Worm (Caenorhabditis elegans) whole organism, early embryonic: Measurements from ENCODE around the gene clec-183.

Experiments used
- aly-1 ChIP-seq: sonication (generic microtip); optimal IDR thresholded peaks from 2 replicates; lab custom pipeline; 2016; ENCODE audit warnings: missing genetic modification characterization, missing compliant biosample characterization
- ama-1 ChIP-seq: fragments of 150-350 bp; optimal IDR thresholded peaks from 2 replicates; lab custom pipeline; 2014
- ceh-13 ChIP-seq: fragments of 200-800 bp; sonication (Bioruptor generic); optimal IDR thresholded peaks from 2 replicates; lab custom pipeline; 2018; ENCODE audit warnings: mild to moderate bottlenecking, missing genetic modification characterization, missing compliant biosample characterization
- ceh-36 ChIP-seq: sonication (generic microtip); optimal IDR thresholded peaks from 2 replicates; lab custom pipeline; 2016; ENCODE audit warnings: missing genetic modification characterization, inconsistent platforms, missing compliant biosample characterization
- ets-7 ChIP-seq: sonication (generic microtip); optimal IDR thresholded peaks from 2 replicates; lab custom pipeline; 2016; ENCODE audit warnings: missing genotype, missing genetic modification characterization, missing compliant biosample characterization
- flt-1 ChIP-seq: fragments of 200-800 bp; sonication (Bioruptor generic); IDR thresholded peaks from 2 replicates; pipeline ENCODE4 v1.3.6; 2022; ENCODE audit warnings: missing genetic modification characterization, missing compliant biosample characterization
- hmg-4 ChIP-seq: fragments of 200-800 bp; sonication (Bioruptor generic); optimal IDR thresholded peaks from 2 replicates; lab custom pipeline; 2018; ENCODE audit warnings: mild to moderate bottlenecking, missing genetic modification characterization, missing compliant biosample characterization
- pes-1 ChIP-seq: fragments of 200-800 bp; sonication (Bioruptor generic); IDR thresholded peaks from 2 replicates; pipeline ENCODE4 v1.3.6; 2022; ENCODE audit warnings: missing genetic modification reagents, missing genetic modification characterization, missing compliant biosample characterization
- sea-1 ChIP-seq: fragments of 200-800 bp; sonication (Bioruptor generic); conservative IDR thresholded peaks from 2 replicates; pipeline ENCODE4 v1.3.6; 2022; ENCODE audit warnings: missing genetic modification characterization, missing compliant biosample characterization
- tbx-11 ChIP-seq: fragments of 200-800 bp; sonication (Bioruptor generic); IDR thresholded peaks from 2 replicates; pipeline ENCODE4 v1.3.6; 2022; ENCODE audit warnings: missing genetic modification characterization, missing compliant biosample characterization
- tbx-37 ChIP-seq: fragments of 200-800 bp; sonication (Bioruptor generic); conservative IDR thresholded peaks from 2 replicates; pipeline ENCODE4 v1.3.6; 2022; ENCODE audit warnings: missing genetic modification reagents, missing genetic modification characterization, missing compliant biosample characterization
- tra-4 ChIP-seq: sonication (generic microtip); optimal IDR thresholded peaks from 2 replicates; lab custom pipeline; 2017; ENCODE audit warnings: missing genetic modification characterization, missing compliant biosample characterization

DNA sequence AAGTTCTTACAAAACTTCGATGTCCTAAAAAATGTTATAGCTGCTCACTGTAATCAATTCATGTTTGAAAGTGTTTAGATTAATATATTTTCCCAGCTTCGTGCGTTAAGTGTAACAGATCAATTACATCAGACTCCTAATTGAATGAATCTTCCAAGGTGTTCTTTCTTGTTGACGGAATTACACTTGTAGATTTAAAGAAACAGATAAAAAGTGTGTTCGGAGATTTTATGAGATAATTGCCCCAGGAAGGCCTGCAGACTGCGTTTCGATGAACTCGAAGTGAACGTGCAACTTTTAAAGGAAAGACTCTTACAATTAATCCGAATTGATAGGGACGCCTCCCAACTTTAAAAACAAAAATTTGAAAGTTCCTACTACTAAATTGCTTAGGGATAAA is 38.2 kb upstream of the clec-183 start:
- TF ChIP-seq sea-1 (GFP tag; lab: Robert Waterston, UW) = no peak
- TF ChIP-seq ets-7 (tag; lab: Kevin White, UChicago) = no peak
- TF ChIP-seq ama-1 (lab: Kevin White, UChicago) = no peak
- no peak for TF ChIP-seq ceh-36 (tag; lab: Kevin White, UChicago)
- no peak for TF ChIP-seq tra-4 (tag; lab: Kevin White, UChicago)
- TF ChIP-seq tbx-11 (GFP tag; lab: Robert Waterston, UW) = no peak
- TF ChIP-seq hmg-4 (GFP tag; lab: Kevin White, UChicago) = no peak
- no peak for TF ChIP-seq aly-1 (tag; lab: Kevin White, UChicago)
- no peak for TF ChIP-seq tbx-37 (GFP tag; lab: Robert Waterston, UW)
- TF ChIP-seq ceh-13 (GFP tag; lab: Kevin White, UChicago) = no peak
- TF ChIP-seq pes-1 = no peak
- TF ChIP-seq flt-1 (GFP tag; lab: Robert Waterston, UW) = no peak
